Fruit fly (Drosophila melanogaster): ENCODE data around the gene wts.

DNA sequence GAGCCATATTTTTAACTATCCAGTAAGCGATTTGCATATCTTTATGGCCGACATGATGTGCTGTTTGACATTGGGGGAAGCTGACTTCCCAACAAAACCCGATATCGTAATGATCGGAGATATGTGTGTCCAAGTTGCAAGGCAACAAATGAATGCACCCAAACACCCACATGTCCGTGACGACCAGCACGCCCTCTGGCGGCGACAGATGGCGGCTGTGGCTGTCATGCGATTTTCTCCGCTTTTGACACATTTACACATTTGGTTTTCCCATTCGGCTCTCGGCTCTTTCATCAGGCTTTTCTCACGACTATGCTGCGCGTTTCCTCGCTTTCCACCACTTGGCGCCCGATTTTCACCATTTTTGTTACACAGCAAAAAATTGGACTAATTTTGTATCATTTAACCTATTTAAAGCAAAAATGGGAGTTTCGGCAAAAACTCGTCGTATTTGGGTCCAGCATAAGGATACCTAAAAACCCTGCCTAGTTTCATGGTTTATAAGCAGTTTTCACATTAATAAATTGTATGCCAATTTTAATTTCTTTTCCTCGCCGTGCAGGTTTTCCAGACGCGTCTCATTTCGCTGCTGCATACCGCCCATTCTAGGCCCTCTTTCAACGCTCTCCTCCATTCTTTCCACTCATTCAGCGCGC is 8.3 kb upstream of the wts start:
- TF ChIP-seq kay (GFP tag; ENCODE audit: borderline replicate concordance), result no peak
- no peak for TF ChIP-seq cic (GFP tag; optimal IDR thresholded peaks at IDR 0.05)
- no peak for TF ChIP-seq CG33017 (tag; optimal IDR thresholded peaks at IDR 0.05)
- no peak for TF ChIP-seq toe (GFP tag; optimal IDR thresholded peaks at IDR 0.05)
- no peak for TF ChIP-seq CG1620 (GFP tag; optimal IDR thresholded peaks at IDR 0.05)
- no peak for TF ChIP-seq CG14711 (tag; optimal IDR thresholded peaks at IDR 0.05)

Data from whole organism, adult.